Worm (Caenorhabditis elegans): Measurements from ENCODE around the gene atf-2.

atf-2 gene

ce11 chrII:8746298-8746775 lies 5.4 kb upstream of the atf-2 start:
- TF ChIP-seq aly-2 (tag; optimal IDR thresholded peaks at IDR 0.05), result no peak
- TF ChIP-seq ceh-62 (tag; optimal IDR thresholded peaks at IDR 0.05), result no peak
- no peak for TF ChIP-seq ZK546.5 (tag; optimal IDR thresholded peaks at IDR 0.05)
- no peak for TF ChIP-seq mxl-3 (GFP tag; optimal IDR thresholded peaks at IDR 0.05)
- TF ChIP-seq nhr-25 (tag; optimal IDR thresholded peaks at IDR 0.05; ENCODE audit: borderline replicate concordance, insufficient read depth), result peak; percentile 71
- no peak for TF ChIP-seq unc-62 (GFP tag; optimal IDR thresholded peaks at IDR 0.05 in 1 of 2)
- no peak for TF ChIP-seq unc-62 (tag; optimal IDR thresholded peaks at IDR 0.05)
- peak; percentile 43 for TF ChIP-seq nhr-41 (GFP tag; IDR thresholded peaks at IDR 0.05)
- no peak for TF ChIP-seq attf-4 (tag; optimal IDR thresholded peaks at IDR 0.05)
- TF ChIP-seq tra-1 (GFP tag; IDR thresholded peaks at IDR 0.05), result peak; percentile 17; the same call in 1 of the 2 replicates
- no peak for TF ChIP-seq F26F4.8 (GFP tag; conservative IDR thresholded peaks at IDR 0.05)
- no peak for TF ChIP-seq Y5F2A.4 (GFP tag; optimal IDR thresholded peaks at IDR 0.05)
- TF ChIP-seq zip-11 (GFP tag; IDR thresholded peaks at IDR 0.05), result no peak
- TF ChIP-seq set-16 (GFP tag; IDR thresholded peaks at IDR 0.05), result no peak
- no peak; the same call in 1 of the 2 replicates for TF ChIP-seq madf-9 (GFP tag; conservative IDR thresholded peaks at IDR 0.05)
- no peak for TF ChIP-seq hlh-30 (tag; optimal IDR thresholded peaks at IDR 0.05; ENCODE audit: insufficient read depth)
- no peak for TF ChIP-seq ceh-44 (GFP tag; IDR thresholded peaks at IDR 0.05)
- no peak for TF ChIP-seq mdt-29 (GFP tag; IDR thresholded peaks at IDR 0.05)
- TF ChIP-seq nhr-28 (tag; optimal IDR thresholded peaks at IDR 0.05), result no peak
- no peak for TF ChIP-seq lin-39 (tag; optimal IDR thresholded peaks at IDR 0.05)
- TF ChIP-seq saeg-2 (GFP tag; IDR thresholded peaks at IDR 0.05), result no peak
- TF ChIP-seq zag-1 (tag; optimal IDR thresholded peaks at IDR 0.05), result no peak
- peak; percentile 52; the same call in 1 of the 2 replicates for TF ChIP-seq snpc-1.2 (GFP tag; IDR thresholded peaks at IDR 0.05)
- no peak for TF ChIP-seq F44E2.7 (GFP tag; IDR thresholded peaks at IDR 0.05)
- TF ChIP-seq unc-39 (tag; optimal IDR thresholded peaks at IDR 0.05), result no peak
- TF ChIP-seq skn-1 (tag; optimal IDR thresholded peaks at IDR 0.05), result no peak
- TF ChIP-seq zfp-3 (GFP tag; conservative IDR thresholded peaks at IDR 0.05), result peak; percentile 79; the same call in 1 of the 2 replicates
- no peak for TF ChIP-seq nhr-10 (tag; optimal IDR thresholded peaks at IDR 0.05)
- TF ChIP-seq ceh-82 (tag; optimal IDR thresholded peaks at IDR 0.05), result no peak
- TF ChIP-seq arid-1 (GFP tag; conservative IDR thresholded peaks at IDR 0.05), result 0 out of 2 replicates have a peak, but pooled peaks have one; percentile 37
- peak; percentile 64 for TF ChIP-seq T26A8.4 (GFP tag; IDR thresholded peaks at IDR 0.05)
- TF ChIP-seq nhr-11 (tag; optimal IDR thresholded peaks at IDR 0.05), result no peak
- no peak for TF ChIP-seq php-3 (GFP tag; IDR thresholded peaks at IDR 0.05)
- no peak for TF ChIP-seq hmg-1.1 (GFP tag; IDR thresholded peaks at IDR 0.05)
- no peak; the same call in none of the 2 replicates for TF ChIP-seq lin-29 (GFP tag; IDR thresholded peaks at IDR 0.05)
- TF ChIP-seq lin-13 (GFP tag; optimal IDR thresholded peaks at IDR 0.05), result no peak
- no peak for TF ChIP-seq lin-15B (tag; optimal IDR thresholded peaks at IDR 0.05)
- TF ChIP-seq lin-1 (GFP tag; IDR thresholded peaks at IDR 0.05), result no peak
- no peak for TF ChIP-seq cey-2 (tag; optimal IDR thresholded peaks at IDR 0.05; ENCODE audit: borderline replicate concordance, insufficient read depth)
- TF ChIP-seq fos-1 (tag; optimal IDR thresholded peaks at IDR 0.05), result no peak
- TF ChIP-seq jun-1 (tag; optimal IDR thresholded peaks at IDR 0.05), result no peak
- TF ChIP-seq ztf-7 (tag; optimal IDR thresholded peaks at IDR 0.05), result no peak
- TF ChIP-seq spr-1 (tag; optimal IDR thresholded peaks at IDR 0.05), result no peak
- peak; percentile 49; the same call in 1 of the 2 replicates for TF ChIP-seq vab-7 (GFP tag; IDR thresholded peaks at IDR 0.05)
- TF ChIP-seq hlh-11 (tag; optimal IDR thresholded peaks at IDR 0.05), result no peak
- no peak; the same call in 1 of the 2 replicates for TF ChIP-seq Y75B8A.6 (GFP tag; IDR thresholded peaks at IDR 0.05)
- TF ChIP-seq ceh-28 (tag; optimal IDR thresholded peaks at IDR 0.05), result no peak
- no peak for TF ChIP-seq ces-1 (GFP tag; optimal IDR thresholded peaks at IDR 0.05)
- peak; percentile 77 for TF ChIP-seq nhr-111 (GFP tag; optimal IDR thresholded peaks at IDR 0.05)
- peak in 1 of 2 experiments; percentile 63; a peak in 1 of 4 replicates for TF ChIP-seq madf-5 (GFP tag; IDR thresholded peaks at IDR 0.05)
- TF ChIP-seq nhr-237 (tag; optimal IDR thresholded peaks at IDR 0.05), result no peak
- TF ChIP-seq daf-19 (GFP tag; conservative IDR thresholded peaks at IDR 0.05), result no peak
